Fruit fly (Drosophila melanogaster): ENCODE measurements around the gene Cbp80.

Cbp80 gene

DNA sequence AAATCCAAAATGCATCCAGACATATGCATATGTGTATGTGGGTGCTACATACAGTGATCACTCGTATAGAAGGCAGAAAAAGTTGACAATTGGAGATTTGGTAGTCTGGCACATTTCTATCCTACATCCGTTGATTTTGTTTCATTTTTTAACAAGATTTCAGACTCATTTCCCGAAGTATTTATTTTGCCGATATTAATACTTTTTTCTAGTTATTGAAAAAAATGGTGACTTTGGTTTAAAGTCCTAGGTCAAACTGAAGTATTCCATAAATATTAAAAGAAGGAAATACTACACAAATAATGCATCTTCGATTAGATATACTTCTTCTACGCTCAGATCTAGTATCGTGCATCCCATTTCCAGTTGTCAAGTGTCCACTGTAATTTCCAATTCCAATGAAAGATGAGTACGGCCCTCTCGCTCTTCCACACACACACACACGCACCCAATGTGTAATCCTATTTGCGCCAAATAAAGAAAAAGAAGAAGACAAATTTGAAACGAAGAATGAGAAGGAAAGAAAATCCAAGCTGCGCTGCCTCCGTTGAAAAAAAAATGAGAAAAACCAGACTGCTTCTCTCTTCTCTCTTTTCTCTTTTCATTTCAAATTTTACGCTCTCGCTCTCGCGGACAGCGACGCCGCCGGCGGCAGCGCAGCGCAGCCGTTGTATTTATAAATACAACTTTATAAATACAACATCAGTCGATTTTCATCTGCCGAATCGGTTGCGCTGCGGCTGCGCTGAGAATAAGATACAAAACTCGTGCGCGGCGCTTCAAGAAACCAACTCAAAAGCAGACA lies 32.7 kb upstream of the Cbp80 start, which contains the start of gene peb (continued):
- TF ChIP-seq Oaz (GFP tag; IDR thresholded peaks at IDR 0.05): no peak
- TF ChIP-seq lov (optimal IDR thresholded peaks at IDR 0.05): no peak
- no peak for TF ChIP-seq lov (GFP tag; IDR thresholded peaks at IDR 0.05)
- no peak for TF ChIP-seq CG11456 (GFP tag; IDR thresholded peaks at IDR 0.05)
- TF ChIP-seq twi (tag; optimal IDR thresholded peaks at IDR 0.05): peak; percentile 50
- TF ChIP-seq repo (GFP tag; optimal IDR thresholded peaks at IDR 0.05): no peak
- no peak for TF ChIP-seq CG12942 (GFP tag; optimal IDR thresholded peaks at IDR 0.05)
- peak; percentile 90 for TF ChIP-seq CG17385 (GFP tag; optimal IDR thresholded peaks at IDR 0.05)
- peak; percentile 46 for TF ChIP-seq NC2β (GFP tag; optimal IDR thresholded peaks at IDR 0.05)
- no peak for TF ChIP-seq br (optimal IDR thresholded peaks at IDR 0.05)
- no peak for TF ChIP-seq p53 (GFP tag; optimal IDR thresholded peaks at IDR 0.05)
- no peak for TF ChIP-seq Hmr (GFP tag; optimal IDR thresholded peaks at IDR 0.05)
- TF ChIP-seq D (optimal IDR thresholded peaks at IDR 0.05): no peak
- TF ChIP-seq D (GFP tag; optimal IDR thresholded peaks at IDR 0.05): peak; percentile 67
- peak; percentile 71 for TF ChIP-seq peb (GFP tag; IDR thresholded peaks at IDR 0.05)
- TF ChIP-seq CG17912 (GFP tag; optimal IDR thresholded peaks at IDR 0.05): no peak
- TF ChIP-seq CHES-1-like (GFP tag; optimal IDR thresholded peaks at IDR 0.05): no peak
- TF ChIP-seq hth (optimal IDR thresholded peaks at IDR 0.05): no peak
- TF ChIP-seq CG31365 (tag; optimal IDR thresholded peaks at IDR 0.05): no peak
- TF ChIP-seq lbe (GFP tag; optimal IDR thresholded peaks at IDR 0.05): no peak
- TF ChIP-seq schlank (tag; optimal IDR thresholded peaks at IDR 0.05): no peak
- TF ChIP-seq pum (GFP tag; optimal IDR thresholded peaks at IDR 0.05): peak; percentile 81
- TF ChIP-seq CrebB (tag; optimal IDR thresholded peaks at IDR 0.05): no peak
- no peak for TF ChIP-seq caup (GFP tag; optimal IDR thresholded peaks at IDR 0.05; ENCODE audit: severe bottlenecking)
- no peak for TF ChIP-seq cwo (GFP tag; optimal IDR thresholded peaks at IDR 0.05)
- TF ChIP-seq CG4707 (GFP tag; optimal IDR thresholded peaks at IDR 0.05): no peak
- TF ChIP-seq pnt (GFP tag; optimal IDR thresholded peaks at IDR 0.05): peak; percentile 76
- TF ChIP-seq tup (GFP tag; optimal IDR thresholded peaks at IDR 0.05): no peak
- TF ChIP-seq Optix (GFP tag; IDR thresholded peaks at IDR 0.05): no peak; the same call in 2 of the 3 replicates
- TF ChIP-seq CG13775 (GFP tag; optimal IDR thresholded peaks at IDR 0.05): peak; percentile 53
- 0 out of 3 replicates have a peak, but pooled peaks have one; percentile 29 for TF ChIP-seq Opbp (GFP tag; IDR thresholded peaks at IDR 0.05; ENCODE audit: partially characterized antibody)
- TF ChIP-seq sima (GFP tag; optimal IDR thresholded peaks at IDR 0.05): no peak
- TF ChIP-seq ap (GFP tag; IDR thresholded peaks at IDR 0.05): 0 out of 2 replicates have a peak, but pooled peaks have one; percentile 40
- TF ChIP-seq CG10979 (tag; optimal IDR thresholded peaks at IDR 0.05): peak; percentile 72
- peak; percentile 51 for TF ChIP-seq CG1832 (GFP tag; optimal IDR thresholded peaks at IDR 0.05)
- TF ChIP-seq Lpt (GFP tag; optimal IDR thresholded peaks at IDR 0.05): no peak
- peak; percentile 58; the same call in 1 of the 4 replicates for TF ChIP-seq chinmo (GFP tag; IDR thresholded peaks at IDR 0.05; ENCODE audit: partially characterized antibody)
- TF ChIP-seq CG17568 (GFP tag; optimal IDR thresholded peaks at IDR 0.05): no peak
- TF ChIP-seq CG1024 (GFP tag; IDR thresholded peaks at IDR 0.05): no peak
- peak; percentile 66 for TF ChIP-seq CG1602 (GFP tag; optimal IDR thresholded peaks at IDR 0.05)
- TF ChIP-seq CG7786 (GFP tag; optimal IDR thresholded peaks at IDR 0.05): peak; percentile 5
- TF ChIP-seq otp (GFP tag; IDR thresholded peaks at IDR 0.05): no peak
- peak; percentile 7 for TF ChIP-seq CG18599 (GFP tag; optimal IDR thresholded peaks at IDR 0.05)
- no peak for TF ChIP-seq CG6765 (GFP tag; optimal IDR thresholded peaks at IDR 0.05)
- TF ChIP-seq CG6272 (GFP tag; IDR thresholded peaks at IDR 0.05): no peak
- TF ChIP-seq ERR (GFP tag; optimal IDR thresholded peaks at IDR 0.05): peak; percentile 6
- peak; percentile 10 for TF ChIP-seq CG1233 (GFP tag; optimal IDR thresholded peaks at IDR 0.05)
- peak; percentile 4 for TF ChIP-seq Atf3 (GFP tag; optimal IDR thresholded peaks at IDR 0.05)
- no peak for TF ChIP-seq inv (GFP tag; IDR thresholded peaks at IDR 0.05; ENCODE audit: partially characterized antibody)
- peak in 1 of 3 experiments; percentile 41 for TF ChIP-seq Stat92E (GFP tag; optimal IDR thresholded peaks at IDR 0.05)
